Fruit fly (Drosophila melanogaster) whole organism, adult: ENCODE measurements around the gene Ugt36E1.

Experiments
- CG11617 ChIP-seq: fragments of 200-800 bp; sonication (Bioruptor generic); optimal IDR thresholded peaks from 2 replicates; lab custom pipeline; 2017; ENCODE audit warnings: mild to moderate bottlenecking, missing biosample characterization, missing genetic modification reagents, missing genetic modification characterization
- CG12768 ChIP-seq: fragments of 200-800 bp; sonication (Bioruptor generic); optimal IDR thresholded peaks from 2 replicates; lab custom pipeline; 2017; ENCODE audit warnings: missing biosample characterization, missing genetic modification characterization, mild to moderate bottlenecking, moderate library complexity, missing genetic modification reagents
- CG14711 ChIP-seq: fragments of 200-800 bp; sonication (Bioruptor generic); optimal IDR thresholded peaks from 2 replicates; lab custom pipeline; 2018; ENCODE audit warnings: missing biosample characterization, mild to moderate bottlenecking, missing genetic modification characterization, moderate library complexity
- CG1620 ChIP-seq: fragments of 200-800 bp; sonication (Bioruptor generic); optimal IDR thresholded peaks from 2 replicates; lab custom pipeline; 2016; ENCODE audit warnings: missing biosample characterization, missing genetic modification characterization
- CG33017 ChIP-seq: fragments of 200-800 bp; sonication (Bioruptor generic); optimal IDR thresholded peaks from 2 replicates; lab custom pipeline; 2018; ENCODE audit warnings: missing biosample characterization, mild to moderate bottlenecking, missing genetic modification characterization, moderate library complexity
- CG5204 ChIP-seq: fragments of 200-800 bp; sonication (Bioruptor generic); optimal IDR thresholded peaks from 2 replicates; lab custom pipeline; 2016; ENCODE audit warnings: missing biosample characterization, missing genetic modification characterization
- CG7045 ChIP-seq: fragments of 200-800 bp; sonication (Bioruptor generic); optimal IDR thresholded peaks from 2 replicates; lab custom pipeline; 2017; ENCODE audit warnings: missing biosample characterization, mild to moderate bottlenecking, missing genetic modification characterization
- CG7101 ChIP-seq: fragments of 200-800 bp; sonication (Bioruptor generic); optimal IDR thresholded peaks from 2 replicates; lab custom pipeline; 2018; ENCODE audit warnings: missing biosample characterization, mild to moderate bottlenecking, missing genetic modification characterization, moderate library complexity
- Clk ChIP-seq: fragments of 200-800 bp; sonication (Bioruptor generic); optimal IDR thresholded peaks from 2 replicates; lab custom pipeline; 2017; ENCODE audit warnings: missing biosample characterization, missing genetic modification characterization
- Crg-1 ChIP-seq: fragments of 200-800 bp; sonication (Bioruptor generic); optimal IDR thresholded peaks from 2 replicates; lab custom pipeline; 2016; ENCODE audit warnings: missing biosample characterization, missing genetic modification characterization
- Hr96 ChIP-seq: fragments of 200-800 bp; sonication (Bioruptor generic); optimal IDR thresholded peaks from 2 replicates; lab custom pipeline; 2016; ENCODE audit warnings: missing biosample characterization, missing genetic modification characterization
- Mnt ChIP-seq: fragments of 200-800 bp; sonication (Bioruptor generic); optimal IDR thresholded peaks from 2 replicates; lab custom pipeline; 2016; ENCODE audit warnings: missing biosample characterization, mild to moderate bottlenecking, missing genetic modification characterization
- bab1 ChIP-seq: fragments of 200-800 bp; sonication (Bioruptor generic); optimal IDR thresholded peaks from 3 replicates; lab custom pipeline; 2019; ENCODE audit warnings: missing biosample characterization, mild to moderate bottlenecking, missing genetic modification characterization, moderate library complexity
- cic ChIP-seq: fragments of 200-800 bp; sonication (Bioruptor generic); optimal IDR thresholded peaks from 2 replicates; lab custom pipeline; 2017; ENCODE audit warnings: missing biosample characterization, mild to moderate bottlenecking, missing genetic modification characterization, moderate library complexity
- cnc ChIP-seq, 2 experiments: fragments of >200 bp; optimal IDR thresholded peaks; 2 replicates each; lab custom pipeline; 2017
- kay ChIP-seq: fragments of 200-800 bp; sonication (Bioruptor generic); peaks from one replicate; lab custom pipeline; 2016; ENCODE audit warnings: missing biosample characterization, missing genetic modification characterization, borderline replicate concordance
- ovo ChIP-seq: fragments of 200-800 bp; sonication (Bioruptor generic); optimal IDR thresholded peaks from 2 replicates; lab custom pipeline; 2016; ENCODE audit warnings: missing biosample characterization, missing genetic modification characterization
- pad ChIP-seq: fragments of 200-800 bp; sonication (Bioruptor generic); optimal IDR thresholded peaks from 3 replicates; lab custom pipeline; 2017; ENCODE audit warnings: missing biosample characterization, missing genetic modification characterization, mild to moderate bottlenecking, moderate library complexity, missing genetic modification reagents
- tj ChIP-seq: fragments of 200-800 bp; sonication (Bioruptor generic); optimal IDR thresholded peaks from 3 replicates; lab custom pipeline; 2017; ENCODE audit warnings: missing biosample characterization, mild to moderate bottlenecking, missing genetic modification characterization, moderate library complexity
- toe ChIP-seq: fragments of 200-800 bp; sonication (Bioruptor generic); optimal IDR thresholded peaks from 2 replicates; lab custom pipeline; 2016; ENCODE audit warnings: missing biosample characterization, missing genetic modification characterization

The Ugt36E1 gene

dm6 chr2L:18830587-18831528 lies 4.3 kb downstream of the Ugt36E1 start, which contains the start of the genes CG17597 and ScpX:
Gene CG17597 (minus strand): TSS chr2L:18831153.
Gene ScpX (plus strand): TSS chr2L:18831229.
- peak; percentile 83 for TF ChIP-seq toe
- peak; percentile 42 for TF ChIP-seq Clk (GFP tag; lab: Kevin White, UChicago)
- TF ChIP-seq CG7101 = peak; percentile 50
- no peak for TF ChIP-seq cic
- TF ChIP-seq CG33017 = peak; percentile 34
- no peak for TF ChIP-seq cnc (optimal IDR thresholded peaks at IDR 0.05; lab: Kevin White, UChicago)
- TF ChIP-seq Mnt (GFP tag; lab: Kevin White, UChicago) = peak; percentile 55
- TF ChIP-seq CG14711 = peak; percentile 57
- TF ChIP-seq CG11617 = peak; percentile 50
- TF ChIP-seq kay (GFP tag; lab: Kevin White, UChicago) = no peak
- TF ChIP-seq bab1 = peak; percentile 46
- TF ChIP-seq Hr96 (GFP tag; lab: Kevin White, UChicago) = peak; percentile 59
- peak; percentile 76 for TF ChIP-seq CG5204 (GFP tag; lab: Kevin White, UChicago)
- TF ChIP-seq CG1620 (GFP tag; lab: Kevin White, UChicago) = peak; percentile 62
- peak; percentile 44 for TF ChIP-seq CG7045 (GFP tag; lab: Kevin White, UChicago)
- TF ChIP-seq Crg-1 (GFP tag; lab: Kevin White, UChicago) = no peak
- peak; percentile 6 for TF ChIP-seq ovo (GFP tag; lab: Kevin White, UChicago)
- TF ChIP-seq CG12768 = peak; percentile 42
- peak; percentile 17 for TF ChIP-seq pad (GFP tag; lab: Kevin White, UChicago)
- TF ChIP-seq tj = peak; percentile 25

dm6 chr2L:18834525-18834924 lies 8.0 kb downstream of the Ugt36E1 start:
- TF ChIP-seq Clk (GFP tag; lab: Kevin White, UChicago) (no peak), cnc (optimal IDR thresholded peaks at IDR 0.05; lab: Kevin White, UChicago) (no peak), CG33017 (no peak), CG5204 (GFP tag; lab: Kevin White, UChicago) (no peak), CG7101 (no peak), CG12768 (no peak), CG1620 (GFP tag; lab: Kevin White, UChicago) (no peak), Hr96 (GFP tag; lab: Kevin White, UChicago) (no peak), CG7045 (GFP tag; lab: Kevin White, UChicago) (no peak), pad (GFP tag; lab: Kevin White, UChicago) (no peak)

dm6 chr2L:18839143-18839872 lies 12.7 kb downstream of the Ugt36E1 start, which contains the start of gene CG10600:
Gene CG10600 (minus strand): TSS chr2L:18839679.
- TF ChIP-seq cic = peak; percentile 71
- peak; percentile 66 for TF ChIP-seq CG33017
- peak; percentile 92 for TF ChIP-seq Mnt (GFP tag; lab: Kevin White, UChicago)
- TF ChIP-seq bab1 = peak; percentile 73
- peak; percentile 85 for TF ChIP-seq CG5204 (GFP tag; lab: Kevin White, UChicago)
- peak; percentile 95 for TF ChIP-seq CG1620 (GFP tag; lab: Kevin White, UChicago)
- TF ChIP-seq CG11617 = peak; percentile 81
- peak; percentile 88 for TF ChIP-seq CG7101
- no peak for TF ChIP-seq kay (GFP tag; lab: Kevin White, UChicago)
- peak; percentile 88 for TF ChIP-seq toe
- peak; percentile 95 for TF ChIP-seq Crg-1 (GFP tag; lab: Kevin White, UChicago)
- TF ChIP-seq ovo (GFP tag; lab: Kevin White, UChicago) = peak; percentile 79
- peak; percentile 51 for TF ChIP-seq tj
- peak; percentile 74 for TF ChIP-seq CG14711
- peak; percentile 92 for TF ChIP-seq Hr96 (GFP tag; lab: Kevin White, UChicago)
- peak; percentile 84 for TF ChIP-seq CG12768
- TF ChIP-seq CG7045 (GFP tag; lab: Kevin White, UChicago) = peak; percentile 69
- TF ChIP-seq Clk (GFP tag; lab: Kevin White, UChicago) = peak; percentile 84
- TF ChIP-seq cnc (optimal IDR thresholded peaks at IDR 0.05; lab: Kevin White, UChicago) = no peak
- TF ChIP-seq pad (GFP tag; lab: Kevin White, UChicago) = peak; percentile 84

- TF ChIP-seq CG5204 (GFP tag; lab: Kevin White, UChicago) = no peak
- TF ChIP-seq CG7045 (GFP tag; lab: Kevin White, UChicago) = no peak
- TF ChIP-seq CG33017 = no peak
- TF ChIP-seq CG12768 = no peak
- TF ChIP-seq CG14711 = no peak
- no peak for TF ChIP-seq CG7101
- no peak for TF ChIP-seq cic
- no peak for TF ChIP-seq tj
- TF ChIP-seq pad (GFP tag; lab: Kevin White, UChicago) = no peak
- TF ChIP-seq bab1 = no peak
- TF ChIP-seq kay (GFP tag; lab: Kevin White, UChicago) = no peak
Observed at dm6 chr2L:18841210-18841609, 14.6 kb downstream of the Ugt36E1 start, which contains the start of gene CG31752. Gene CG31752 (minus strand): TSS chr2L:18841310.

dm6 chr2L:18843560-18843959 lies 17.0 kb downstream of the Ugt36E1 start:
- TF ChIP-seq CG14711 = no peak
- TF ChIP-seq kay (GFP tag; lab: Kevin White, UChicago) = no peak
- no peak for TF ChIP-seq CG12768
- no peak for TF ChIP-seq Hr96 (GFP tag; lab: Kevin White, UChicago)
- TF ChIP-seq pad (GFP tag; lab: Kevin White, UChicago) = no peak
- TF ChIP-seq CG7101 = no peak
- no peak for TF ChIP-seq tj
